Worm (Caenorhabditis elegans) whole organism, L4 larva: Measurements from ENCODE around the gene pept-2.

Experiments used
- D1046.2 ChIP-seq: fragments of 200-800 bp; sonication (Bioruptor generic); IDR thresholded peaks from 2 replicates; pipeline ENCODE4 v1.3.6; 2022; ENCODE audit warnings: missing genetic modification characterization, missing compliant biosample characterization
- F10B5.3 ChIP-seq: sonication (generic microtip); optimal IDR thresholded peaks from 2 replicates; lab custom pipeline; 2016; ENCODE audit warnings: mild to moderate bottlenecking, missing genetic modification characterization, missing compliant biosample characterization
- F26F4.8 ChIP-seq: fragments of 200-800 bp; sonication (Bioruptor generic); conservative IDR thresholded peaks from 2 replicates; pipeline ENCODE4 v1.3.6; 2022; ENCODE audit warnings: missing genetic modification characterization, missing compliant biosample characterization
- T20F7.1 ChIP-seq: fragments of 200-800 bp; sonication (Bioruptor generic); optimal IDR thresholded peaks from 2 replicates; lab custom pipeline; 2018; ENCODE audit warnings: mild to moderate bottlenecking, missing genetic modification characterization, missing compliant biosample characterization
- Y5F2A.4 ChIP-seq: fragments of 200-800 bp; sonication (Bioruptor generic); optimal IDR thresholded peaks from 2 replicates; lab custom pipeline; 2018; ENCODE audit warnings: mild to moderate bottlenecking, missing genetic modification characterization, missing compliant biosample characterization
- Y75B8A.6 ChIP-seq: fragments of 200-800 bp; sonication (Bioruptor generic); IDR thresholded peaks from 2 replicates; pipeline ENCODE4 v1.3.6; 2022; ENCODE audit warnings: missing genetic modification reagents, missing genetic modification characterization, missing compliant biosample characterization
- ama-1 ChIP-seq: fragments of 150-350 bp; optimal IDR thresholded peaks from 2 replicates; lab custom pipeline; 2014; ENCODE audit warnings: inconsistent platforms, mixed read lengths
- attf-4 ChIP-seq: sonication (generic microtip); optimal IDR thresholded peaks from 3 replicates; lab custom pipeline; 2017; ENCODE audit warnings: missing biosample characterization, missing genetic modification characterization
- ceh-28 ChIP-seq: fragments of 150-350 bp; optimal IDR thresholded peaks from 2 replicates; lab custom pipeline; 2014; ENCODE audit warnings: missing biosample characterization, missing genetic modification reagents, missing genetic modification characterization
- ceh-32 ChIP-seq: sonication (generic microtip); optimal IDR thresholded peaks from 2 replicates; lab custom pipeline; 2016; ENCODE audit warnings: mild to moderate bottlenecking, missing genetic modification characterization, missing compliant biosample characterization; ENCODE audit not compliant: poor library complexity
- ceh-44 ChIP-seq: fragments of 200-800 bp; sonication (Bioruptor generic); IDR thresholded peaks from 2 replicates; pipeline ENCODE4 v1.3.6; 2022; ENCODE audit warnings: missing genetic modification reagents, missing genetic modification characterization, missing compliant biosample characterization
- ceh-62 ChIP-seq: sonication (generic microtip); optimal IDR thresholded peaks from 2 replicates; lab custom pipeline; 2017; ENCODE audit warnings: missing biosample characterization, missing genetic modification characterization
- cey-2 ChIP-seq: sonication (generic microtip); optimal IDR thresholded peaks from 3 replicates; lab custom pipeline; 2017; ENCODE audit warnings: missing genetic modification characterization, mild to moderate bottlenecking, missing compliant biosample characterization, antibody characterized with exemption, borderline replicate concordance; ENCODE audit not compliant: insufficient read depth
- daf-12 ChIP-seq: fragments of 150-350 bp; optimal IDR thresholded peaks from 2 replicates; lab custom pipeline; 2014; ENCODE audit warnings: missing biosample characterization, missing genetic modification reagents, missing genetic modification characterization
- daf-19 ChIP-seq: fragments of 200-800 bp; sonication (Bioruptor generic); conservative IDR thresholded peaks from 2 replicates; pipeline ENCODE4 v1.3.6; 2022; ENCODE audit warnings: missing genetic modification characterization, missing compliant biosample characterization
- dmd-8 ChIP-seq: fragments of 200-800 bp; sonication (Bioruptor generic); IDR thresholded peaks from 2 replicates; pipeline ENCODE4 v1.3.6; 2022; ENCODE audit warnings: missing genetic modification characterization, missing compliant biosample characterization
- dve-1 ChIP-seq: sonication (generic microtip); optimal IDR thresholded peaks from 2 replicates; lab custom pipeline; 2017; ENCODE audit warnings: antibody characterized with exemption, mild to moderate bottlenecking, missing genetic modification characterization, missing compliant biosample characterization; ENCODE audit not compliant: insufficient read depth
- egl-27 ChIP-seq: sonication (generic microtip); optimal IDR thresholded peaks from 3 replicates; lab custom pipeline; 2017; ENCODE audit warnings: missing biosample characterization, missing genetic modification reagents, missing genetic modification characterization
- fkh-10 ChIP-seq: fragments of 150-350 bp; optimal IDR thresholded peaks from 2 replicates; lab custom pipeline; 2014; ENCODE audit warnings: missing biosample characterization, missing genetic modification reagents, missing genetic modification characterization
- fos-1 ChIP-seq: fragments of 150-350 bp; optimal IDR thresholded peaks from 2 replicates; lab custom pipeline; 2014; ENCODE audit warnings: missing biosample characterization, missing genetic modification characterization
- hmg-1.1 ChIP-seq: fragments of 200-800 bp; sonication (Bioruptor generic); IDR thresholded peaks from 2 replicates; pipeline ENCODE4 v1.3.6; 2022; ENCODE audit warnings: missing genetic modification reagents, missing genetic modification characterization, missing compliant biosample characterization
- lin-15B ChIP-seq: fragments of 150-350 bp; sonication (generic microtip); optimal IDR thresholded peaks from 3 replicates; lab custom pipeline; 2014; ENCODE audit warnings: missing biosample characterization, missing genetic modification characterization
- lin-29 ChIP-seq: fragments of 200-800 bp; sonication (Bioruptor generic); IDR thresholded peaks from 2 replicates; pipeline ENCODE4 v1.3.6; 2022; ENCODE audit warnings: missing genetic modification reagents, missing genetic modification characterization, missing compliant biosample characterization
- lin-38 ChIP-seq: fragments of 200-800 bp; sonication (Bioruptor generic); IDR thresholded peaks from 2 replicates; pipeline ENCODE4 v1.3.6; 2022; ENCODE audit warnings: missing genetic modification reagents, missing genetic modification characterization, missing compliant biosample characterization
- lir-3 ChIP-seq: sonication (generic microtip); optimal IDR thresholded peaks from 2 replicates; lab custom pipeline; 2016; ENCODE audit warnings: mild to moderate bottlenecking, missing genetic modification characterization, missing compliant biosample characterization
- lsy-2 ChIP-seq, 2 experiments: fragments of 150-350 bp in 1 of 2; sonication (generic microtip) in 1 of 2; optimal IDR thresholded peaks; 2 replicates each; lab custom pipeline; 2014 to 2017; ENCODE audit warnings: missing biosample characterization in 2 of 2, missing genetic modification characterization in 2 of 2
- madf-5 ChIP-seq, 2 experiments: fragments of 200-800 bp; sonication (Bioruptor generic); IDR thresholded peaks; 2 replicates each; pipeline ENCODE4 v1.3.6; 2022; ENCODE audit warnings: missing compliant biosample characterization in 2 of 2, missing genetic modification characterization in 2 of 2
- madf-9 ChIP-seq: fragments of 200-800 bp; sonication (Bioruptor generic); conservative IDR thresholded peaks from 2 replicates; pipeline ENCODE4 v1.3.6; 2022; ENCODE audit warnings: missing genetic modification reagents, missing genetic modification characterization, missing compliant biosample characterization
- mes-2 ChIP-seq: sonication (generic microtip); optimal IDR thresholded peaks from 2 replicates; lab custom pipeline; 2016; ENCODE audit warnings: missing genotype, mild to moderate bottlenecking, missing genetic modification characterization, missing compliant biosample characterization; ENCODE audit not compliant: poor library complexity, severe bottlenecking
- nhr-25 ChIP-seq: sonication (generic microtip); optimal IDR thresholded peaks from 2 replicates; lab custom pipeline; 2017; ENCODE audit warnings: missing genetic modification characterization, mild to moderate bottlenecking, missing compliant biosample characterization, antibody characterized with exemption, moderate library complexity, borderline replicate concordance; ENCODE audit not compliant: insufficient read depth
- nhr-28 ChIP-seq: fragments of 150-350 bp; optimal IDR thresholded peaks from 2 replicates; lab custom pipeline; 2014; ENCODE audit warnings: missing biosample characterization, missing genetic modification characterization
- nhr-41 ChIP-seq: fragments of 200-800 bp; sonication (Bioruptor generic); IDR thresholded peaks from 2 replicates; pipeline ENCODE4 v1.3.6; 2022; ENCODE audit warnings: missing genetic modification reagents, missing genetic modification characterization, missing compliant biosample characterization
- nhr-42 ChIP-seq: fragments of 200-800 bp; sonication (Bioruptor generic); IDR thresholded peaks from 2 replicates; pipeline ENCODE4 v1.3.6; 2022; ENCODE audit warnings: missing genetic modification characterization, missing compliant biosample characterization
- nhr-48 ChIP-seq: sonication (generic microtip); optimal IDR thresholded peaks from 2 replicates; lab custom pipeline; 2016; ENCODE audit warnings: mild to moderate bottlenecking, missing genetic modification characterization, missing compliant biosample characterization
- pqm-1 ChIP-seq: sonication (generic microtip); optimal IDR thresholded peaks from 2 replicates; lab custom pipeline; 2017; ENCODE audit warnings: missing biosample characterization, missing genetic modification characterization
- rbr-2 ChIP-seq: sonication (generic microtip); optimal IDR thresholded peaks from 2 replicates; lab custom pipeline; 2016; ENCODE audit warnings: missing genotype, missing genetic modification characterization, missing compliant biosample characterization
- saeg-2 ChIP-seq: fragments of 200-800 bp; sonication (Bioruptor generic); IDR thresholded peaks from 2 replicates; pipeline ENCODE4 v1.3.6; 2022; ENCODE audit warnings: missing genetic modification reagents, missing genetic modification characterization, missing compliant biosample characterization
- sdz-12 ChIP-seq: fragments of 200-800 bp; sonication (Bioruptor generic); optimal IDR thresholded peaks from 2 replicates; lab custom pipeline; 2018; ENCODE audit warnings: mild to moderate bottlenecking, missing genetic modification characterization, missing compliant biosample characterization
- skn-1 ChIP-seq: fragments of 150-350 bp; optimal IDR thresholded peaks from 2 replicates; lab custom pipeline; 2014; ENCODE audit warnings: missing biosample characterization, missing genetic modification characterization
- snpc-1.2 ChIP-seq: fragments of 200-800 bp; sonication (Bioruptor generic); IDR thresholded peaks from 2 replicates; pipeline ENCODE4 v1.3.6; 2022; ENCODE audit warnings: missing genetic modification reagents, missing genetic modification characterization, missing compliant biosample characterization
- snpc-4 ChIP-seq: fragments of 150-350 bp; optimal IDR thresholded peaks from 2 replicates; lab custom pipeline; 2014; ENCODE audit warnings: missing biosample characterization, missing genetic modification characterization
- spr-3 ChIP-seq: fragments of 200-800 bp; sonication (Bioruptor generic); optimal IDR thresholded peaks from 2 replicates; lab custom pipeline; 2018; ENCODE audit warnings: mild to moderate bottlenecking, missing genetic modification characterization, missing compliant biosample characterization
- tra-1 ChIP-seq: fragments of 200-800 bp; sonication (Bioruptor generic); IDR thresholded peaks from 2 replicates; pipeline ENCODE4 v1.3.6; 2022; ENCODE audit warnings: missing genetic modification reagents, missing genetic modification characterization, missing compliant biosample characterization
- unc-130 ChIP-seq: sonication (generic microtip); optimal IDR thresholded peaks from 2 replicates; lab custom pipeline; 2016; ENCODE audit warnings: missing genetic modification reagents, missing genetic modification characterization, missing compliant biosample characterization
- unc-39 ChIP-seq: sonication (generic microtip); optimal IDR thresholded peaks from 2 replicates; lab custom pipeline; 2017; ENCODE audit warnings: missing biosample characterization, missing genetic modification characterization
- unc-62 ChIP-seq, 3 experiments: fragments of 150-350 bp in 1 of 3; sonication (generic microtip); optimal IDR thresholded peaks in 2 of 3; peaks in 1 of 3; 1 replicate in 1 of 3; 2 replicates in 2 of 3; lab custom pipeline; 2014 to 2017; ENCODE audit warnings: missing biosample characterization in 3 of 3, missing genetic modification characterization in 3 of 3, missing genetic modification reagents in 3 of 3, missing genotype in 1 of 3
- vab-7 ChIP-seq: fragments of 200-800 bp; sonication (Bioruptor generic); IDR thresholded peaks from 2 replicates; pipeline ENCODE4 v1.3.6; 2022; ENCODE audit warnings: missing genetic modification reagents, missing genetic modification characterization, missing compliant biosample characterization
- zag-1 ChIP-seq: fragments of 150-350 bp; optimal IDR thresholded peaks from 2 replicates; lab custom pipeline; 2014; ENCODE audit warnings: missing biosample characterization, missing genetic modification characterization
- zip-11 ChIP-seq: fragments of 200-800 bp; sonication (Bioruptor generic); IDR thresholded peaks from 2 replicates; pipeline ENCODE4 v1.3.6; 2022; ENCODE audit warnings: missing genetic modification characterization, missing compliant biosample characterization

Gene pept-2

DNA sequence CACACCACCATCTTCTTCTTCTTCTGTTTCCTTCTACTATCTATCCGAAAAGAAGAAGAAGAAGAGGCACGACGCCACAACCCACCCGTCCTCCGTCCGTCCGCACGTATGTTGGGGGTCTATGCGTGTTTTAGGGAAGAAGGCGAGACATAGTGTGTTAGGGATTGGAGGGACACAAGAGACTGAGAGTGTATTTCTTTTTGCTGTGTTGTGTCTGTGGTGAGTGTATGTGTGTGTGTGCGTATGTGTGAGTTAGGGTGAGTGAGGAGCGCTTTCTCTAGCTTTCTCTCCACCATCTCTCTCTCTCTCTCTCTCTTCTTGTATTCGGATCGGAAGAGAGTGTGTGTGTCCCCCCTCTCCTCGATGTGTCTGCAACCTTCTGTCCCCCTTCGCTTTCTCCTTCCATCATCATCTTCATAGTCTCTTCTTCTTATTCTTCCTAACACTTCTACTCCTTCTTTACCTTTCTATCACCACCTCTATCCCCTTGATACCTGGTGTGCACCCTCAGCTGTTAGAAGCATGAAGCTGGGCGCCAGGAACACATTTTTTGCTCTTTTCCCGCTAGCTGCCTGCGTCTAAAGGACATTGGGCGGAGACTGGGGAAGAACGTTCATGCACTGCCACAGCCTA is 31.3 kb downstream of the pept-2 start (continued):
- TF ChIP-seq egl-27 (tag; lab: Kevin White, UChicago) (no peak), saeg-2 (no peak), snpc-4 (no peak), lin-15B (tag; lab: Kevin White, UChicago) (no peak), nhr-48 (peak; percentile 78), dmd-8 (GFP tag; lab: Robert Waterston, UW) (peak; percentile 46; the same call in 1 of the 2 replicates), D1046.2 (GFP tag; lab: Robert Waterston, UW) (no peak), ceh-44 (GFP tag; lab: Robert Waterston, UW) (no peak), nhr-42 (GFP tag; lab: Robert Waterston, UW) (peak; percentile 75; the same call in 1 of the 2 replicates), F10B5.3 (tag; lab: Kevin White, UChicago) (no peak), daf-19 (GFP tag; lab: Robert Waterston, UW) (peak; percentile 68; the same call in 1 of the 2 replicates), lin-38 (no peak; the same call in none of the 2 replicates), attf-4 (tag; lab: Kevin White, UChicago) (no peak), mes-2 (tag; lab: Kevin White, UChicago) (peak; percentile 81), vab-7 (GFP tag; lab: Robert Waterston, UW) (no peak), unc-62 (GFP tag; optimal IDR thresholded peaks at IDR 0.05 in 1 of 2; lab: Kevin White, UChicago) (peak in 1 of 2 experiments; percentile 95), unc-62 (tag; optimal IDR thresholded peaks at IDR 0.05; lab: Kevin White, UChicago) (no peak), ceh-28 (tag; lab: Kevin White, UChicago) (peak; percentile 45), fos-1 (tag; lab: Kevin White, UChicago) (no peak), lin-29 (no peak), hmg-1.1 (peak; percentile 84), skn-1 (tag; lab: Kevin White, UChicago) (no peak), zag-1 (tag; lab: Kevin White, UChicago) (no peak), lir-3 (tag; lab: Kevin White, UChicago) (no peak), T20F7.1 (GFP tag; lab: Kevin White, UChicago) (peak; percentile 67), unc-130 (no peak), ceh-32 (no peak), ceh-62 (tag; lab: Kevin White, UChicago) (no peak), ama-1 (lab: Kevin White, UChicago) (peak; percentile 80), zip-11 (GFP tag; lab: Robert Waterston, UW) (no peak), dve-1 (peak; percentile 91), fkh-10 (GFP tag; lab: Kevin White, UChicago) (peak; percentile 76), rbr-2 (tag; lab: Kevin White, UChicago) (peak; percentile 94), madf-9 (GFP tag; lab: Robert Waterston, UW) (0 out of 2 replicates have a peak, but pooled peaks have one; percentile 6), F26F4.8 (GFP tag; lab: Robert Waterston, UW) (no peak), tra-1 (GFP tag; lab: Robert Waterston, UW) (peak; percentile 51; the same call in 1 of the 2 replicates), nhr-41 (no peak), daf-12 (tag; lab: Kevin White, UChicago) (no peak), Y75B8A.6 (no peak), nhr-28 (peak; percentile 96), madf-5 (GFP tag; IDR thresholded peaks at IDR 0.05; lab: Robert Waterston, UW) (no peak; a peak in 1 of 4 replicates), spr-3 (GFP tag; lab: Kevin White, UChicago) (no peak), pqm-1 (tag; lab: Kevin White, UChicago) (peak; percentile 33), nhr-25 (tag; lab: Kevin White, UChicago) (peak; percentile 92), lsy-2 (tag; optimal IDR thresholded peaks at IDR 0.05; lab: Kevin White, UChicago) (peak; percentile 76 to 80), sdz-12 (no peak), unc-39 (tag; lab: Kevin White, UChicago) (no peak), cey-2 (tag; lab: Kevin White, UChicago) (no peak), Y5F2A.4 (GFP tag; lab: Kevin White, UChicago) (no peak), snpc-1.2 (GFP tag; lab: Robert Waterston, UW) (0 out of 2 replicates have a peak, but pooled peaks have one; percentile 50)
